Fruit fly (Drosophila melanogaster): ENCODE results near the gene CG14931.

The CG14931 gene

DNA sequence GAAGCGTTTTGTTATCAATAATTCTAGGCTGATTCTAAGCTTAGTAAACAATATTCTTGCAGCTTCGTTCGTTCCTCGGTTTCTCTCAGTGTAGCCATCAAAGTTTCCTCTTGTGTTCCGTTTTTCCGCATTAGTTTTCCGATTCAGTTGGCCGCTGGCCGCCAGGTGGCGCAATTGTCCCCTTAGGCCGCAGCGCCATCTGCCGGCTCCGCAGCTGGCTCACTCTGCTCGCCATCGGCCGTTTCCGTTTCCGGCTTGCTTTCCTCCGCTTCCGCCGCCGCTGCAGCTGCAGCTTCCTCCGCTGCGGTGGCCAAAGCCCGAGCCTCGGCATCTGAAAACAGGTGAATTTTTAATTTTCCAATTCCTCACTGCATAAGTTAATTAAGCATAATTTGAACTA, 28.2 kb downstream of the CG14931 start (continued):
- TF ChIP-seq brk (GFP tag; optimal IDR thresholded peaks at IDR 0.05) (no peak), Hnf4 (GFP tag; optimal IDR thresholded peaks at IDR 0.05) (no peak)

DNA sequence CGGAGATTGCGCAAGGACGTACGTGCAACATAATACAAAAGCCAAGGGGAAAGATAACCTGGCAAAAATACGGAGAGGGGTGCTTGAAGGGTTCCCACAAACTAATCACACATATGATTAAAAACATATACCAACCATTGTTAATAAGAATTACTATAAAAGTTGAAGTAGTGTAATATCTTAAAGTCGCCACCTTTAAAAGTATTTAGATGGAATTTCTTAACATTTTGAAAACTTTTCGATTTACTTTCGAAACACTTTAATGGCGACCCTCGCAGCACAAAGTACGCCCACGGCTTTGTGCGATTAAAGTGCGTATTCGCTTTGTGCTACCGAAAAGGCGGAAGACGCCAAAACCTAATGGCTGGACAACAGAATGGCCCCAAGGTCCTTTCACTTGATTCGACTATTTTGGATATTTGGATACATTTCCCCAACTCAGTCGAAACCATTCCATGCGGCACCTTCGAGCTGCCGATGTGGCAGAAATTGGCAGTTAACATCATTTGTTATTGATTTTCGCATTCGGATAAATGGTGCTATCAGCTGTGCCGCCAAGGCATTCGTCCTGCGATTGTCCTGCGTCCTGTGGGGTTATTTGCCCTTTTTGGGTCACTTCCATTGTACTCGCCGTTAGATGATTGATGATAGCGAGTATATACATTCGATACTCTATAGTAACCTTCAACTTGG, 35.5 kb downstream of the CG14931 start:
- no peak for TF ChIP-seq Dif (GFP tag; optimal IDR thresholded peaks at IDR 0.05; ENCODE audit: partially characterized antibody)
- TF ChIP-seq sv (GFP tag; optimal IDR thresholded peaks at IDR 0.05) = no peak
- no peak for TF ChIP-seq Dfd (GFP tag; optimal IDR thresholded peaks at IDR 0.05)
- no peak for TF ChIP-seq brk (GFP tag; optimal IDR thresholded peaks at IDR 0.05)
- TF ChIP-seq woc (GFP tag; optimal IDR thresholded peaks at IDR 0.05) = no peak

DNA sequence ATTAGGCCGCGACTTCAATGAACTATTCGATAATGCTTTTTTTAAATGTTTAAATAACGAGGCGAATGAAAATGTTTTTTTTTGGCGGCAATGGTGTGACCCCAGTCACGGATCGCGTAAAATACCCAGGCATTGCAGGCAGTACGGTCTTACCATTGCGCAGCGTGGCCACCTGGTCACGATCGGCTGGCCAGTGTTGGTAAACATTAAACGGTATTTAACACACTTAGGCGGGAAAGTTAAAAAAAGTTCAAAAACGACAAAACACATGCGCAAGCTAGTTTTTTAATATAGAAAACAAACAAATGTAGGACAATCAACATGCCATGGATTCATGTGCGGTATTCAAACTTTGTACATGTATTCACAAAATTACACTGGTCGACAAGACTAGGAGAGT, 41.1 kb downstream of the CG14931 start, which contains the start of gene esc:
Gene esc, minus strand, starts transcription at position 129 of the 400 bp plus-strand sequence.
- TF ChIP-seq Dif (GFP tag; optimal IDR thresholded peaks at IDR 0.05; ENCODE audit: partially characterized antibody) = no peak
- peak in 1 of 2 experiments; percentile 58 for TF ChIP-seq foxo (GFP tag; optimal IDR thresholded peaks at IDR 0.05)
- TF ChIP-seq fru (GFP tag; optimal IDR thresholded peaks at IDR 0.05) = peak; percentile 3
- peak; percentile 15 for TF ChIP-seq ey (GFP tag; optimal IDR thresholded peaks at IDR 0.05)
- peak; percentile 68 for TF ChIP-seq Hr83 (GFP tag; optimal IDR thresholded peaks at IDR 0.05; ENCODE audit: poor library complexity, severe bottlenecking)
- TF ChIP-seq h (GFP tag; optimal IDR thresholded peaks at IDR 0.05) = peak; percentile 32

DNA sequence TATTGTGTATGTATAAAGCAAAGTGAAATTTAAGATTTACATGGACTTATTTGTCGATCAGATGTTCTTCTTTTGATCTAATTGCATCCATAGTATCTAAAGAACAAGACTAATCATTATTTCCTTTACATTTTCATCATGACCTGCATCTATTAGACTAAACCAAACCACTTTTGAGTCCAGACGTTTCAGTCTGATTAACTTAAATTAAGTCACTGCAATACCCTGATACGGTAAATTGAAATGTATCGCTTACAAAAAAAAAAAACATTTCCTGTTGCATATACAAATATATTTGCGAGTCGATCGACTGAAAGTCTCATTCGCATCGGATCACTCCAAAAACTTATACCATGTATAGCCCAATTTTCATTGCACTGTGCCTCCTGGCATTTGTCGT, 45.7 kb downstream of the CG14931 start, which contains the start of gene CG45011:
Gene CG45011, plus strand, starts transcription at position 301 of the 400 bp plus-strand sequence.
- TF ChIP-seq OdsH (GFP tag; optimal IDR thresholded peaks at IDR 0.05) (no peak), CG32264 (GFP tag; optimal IDR thresholded peaks at IDR 0.05) (no peak), Vsx2 (GFP tag; optimal IDR thresholded peaks at IDR 0.05; ENCODE audit: partially characterized antibody) (no peak), dl (GFP tag; optimal IDR thresholded peaks at IDR 0.05; ENCODE audit: insufficient read depth in 1 of 2, partially characterized antibody in 2 of 2) (no peak), Rel (GFP tag; optimal IDR thresholded peaks at IDR 0.05) (no peak), Rel (tag; optimal IDR thresholded peaks at IDR 0.05) (no peak), N (GFP tag; optimal IDR thresholded peaks at IDR 0.05) (no peak), Hr78 (GFP tag; optimal IDR thresholded peaks at IDR 0.05) (no peak), Dfd (GFP tag; optimal IDR thresholded peaks at IDR 0.05) (no peak), sv (GFP tag; optimal IDR thresholded peaks at IDR 0.05) (no peak), brk (GFP tag; optimal IDR thresholded peaks at IDR 0.05) (no peak), rgr (GFP tag; optimal IDR thresholded peaks at IDR 0.05) (no peak), jim (GFP tag; optimal IDR thresholded peaks at IDR 0.05) (no peak), dmrt93B (GFP tag; optimal IDR thresholded peaks at IDR 0.05) (no peak), Hnf4 (GFP tag; optimal IDR thresholded peaks at IDR 0.05) (no peak), Jra (GFP tag; optimal IDR thresholded peaks at IDR 0.05) (no peak)

DNA sequence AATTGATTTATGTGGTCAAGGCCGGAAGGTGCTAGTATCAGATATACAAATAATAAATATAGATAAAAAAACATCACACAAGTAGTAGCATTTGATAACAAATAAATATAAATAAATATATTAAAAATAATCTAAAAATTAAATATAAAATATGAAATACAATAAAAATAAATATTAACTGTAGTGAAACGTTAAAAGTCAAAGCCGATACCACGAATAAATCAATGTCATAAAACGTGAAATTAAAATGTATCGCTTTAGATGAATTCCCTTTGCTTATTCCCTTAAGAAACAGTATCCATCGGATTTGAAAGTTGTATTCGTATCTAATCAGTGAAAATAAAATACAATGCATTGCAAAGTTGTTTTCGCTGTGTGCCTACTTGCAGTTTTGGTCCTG, 46.2 kb downstream of the CG14931 start, which contains the start of gene CG45012:
Gene CG45012, plus strand, starts transcription at position 301 of the 400 bp plus-strand sequence.
- TF ChIP-seq br (GFP tag; optimal IDR thresholded peaks at IDR 0.05) (no peak), Myc (optimal IDR thresholded peaks at IDR 0.05) (no peak), CrebA (GFP tag; optimal IDR thresholded peaks at IDR 0.05; ENCODE audit: borderline replicate concordance) (no peak), CG32264 (GFP tag; optimal IDR thresholded peaks at IDR 0.05) (no peak), Dfd (GFP tag; optimal IDR thresholded peaks at IDR 0.05) (no peak), fru (GFP tag; optimal IDR thresholded peaks at IDR 0.05) (no peak), HLH106 (tag; optimal IDR thresholded peaks at IDR 0.05) (no peak)

DNA sequence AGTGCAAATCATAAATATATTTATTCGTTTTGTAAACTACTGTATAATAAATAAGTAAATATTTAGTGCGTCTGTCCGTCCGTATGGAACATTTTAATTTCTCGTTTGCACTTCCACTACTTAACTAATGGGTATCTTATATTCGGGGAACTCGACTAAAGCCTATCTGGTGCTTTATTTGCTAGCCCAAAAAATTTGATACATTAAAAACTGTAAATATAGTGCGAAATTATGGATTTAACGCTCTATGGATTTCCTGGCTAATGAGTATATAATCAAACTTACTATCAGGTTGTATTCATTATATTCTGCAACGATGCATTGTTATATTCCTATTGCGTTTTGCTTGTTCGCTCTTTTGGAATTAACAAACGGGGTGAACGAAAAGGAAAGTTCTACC, 48.8 kb downstream of the CG14931 start, which contains the start of gene Sfp33A4:
Gene Sfp33A4, plus strand, starts transcription at position 301 of the 400 bp plus-strand sequence.
- TF ChIP-seq psq (GFP tag; optimal IDR thresholded peaks at IDR 0.05) (no peak), sv (GFP tag; optimal IDR thresholded peaks at IDR 0.05) (no peak), N (GFP tag; optimal IDR thresholded peaks at IDR 0.05) (no peak), tai (GFP tag; optimal IDR thresholded peaks at IDR 0.05) (no peak), Hnf4 (GFP tag; optimal IDR thresholded peaks at IDR 0.05) (no peak), jim (GFP tag; optimal IDR thresholded peaks at IDR 0.05) (no peak), dsf (GFP tag; optimal IDR thresholded peaks at IDR 0.05; ENCODE audit: borderline replicate concordance) (no peak), Mio (GFP tag; optimal IDR thresholded peaks at IDR 0.05) (no peak)
